Worm (Caenorhabditis elegans) whole organism, L4/young adult: ENCODE measurements around the gene eif-3.L.

Experiments used
- W03F9.2 ChIP-seq: fragments of 150-350 bp; optimal IDR thresholded peaks from 2 replicates; lab custom pipeline; 2014; ENCODE audit warnings: missing biosample characterization, missing genetic modification characterization
- dao-5 ChIP-seq: sonication (generic microtip); optimal IDR thresholded peaks from 2 replicates; lab custom pipeline; 2016; ENCODE audit warnings: missing genotype, missing genetic modification characterization, moderate library complexity, missing compliant biosample characterization
- him-1 ChIP-seq: sonication (generic microtip); optimal IDR thresholded peaks from 2 replicates; lab custom pipeline; 2016; ENCODE audit warnings: missing genotype, missing genetic modification reagents, missing genetic modification characterization, missing compliant biosample characterization

eif-3.L gene

ce11 chrII:5582309-5582708 lies 40.0 kb downstream of the eif-3.L start, which contains the start of gene T25E4.2:
TSS of gene T25E4.2 (minus strand) at chrII:5582409.
- TF ChIP-seq him-1 (tag; lab: Kevin White, UChicago) (no peak), dao-5 (tag; lab: Kevin White, UChicago) (no peak), W03F9.2 (tag; lab: Kevin White, UChicago) (no peak)

- no peak for TF ChIP-seq W03F9.2 (tag; lab: Kevin White, UChicago)
- TF ChIP-seq dao-5 (tag; lab: Kevin White, UChicago) = no peak
- no peak for TF ChIP-seq him-1 (tag; lab: Kevin White, UChicago)
Observed at ce11 chrII:5579236-5579635, 43.0 kb downstream of the eif-3.L start.

- TF ChIP-seq dao-5 (tag; lab: Kevin White, UChicago) = no peak
- TF ChIP-seq him-1 (tag; lab: Kevin White, UChicago) = no peak
- no peak for TF ChIP-seq W03F9.2 (tag; lab: Kevin White, UChicago)
Observed at ce11 chrII:5578714-5579113, 43.6 kb downstream of the eif-3.L start.

- TF ChIP-seq him-1 (tag; lab: Kevin White, UChicago) (no peak), W03F9.2 (tag; lab: Kevin White, UChicago) (no peak), dao-5 (tag; lab: Kevin White, UChicago) (no peak)
Observed at ce11 chrII:5578035-5578434, 44.2 kb downstream of the eif-3.L start, which contains the start of gene T25E4.1. TSS of gene T25E4.1 (plus strand) at chrII:5578335.

- peak; percentile 59 for TF ChIP-seq W03F9.2 (tag; lab: Kevin White, UChicago)
- peak; percentile 28 for TF ChIP-seq dao-5 (tag; lab: Kevin White, UChicago)
- peak; percentile 6 for TF ChIP-seq him-1 (tag; lab: Kevin White, UChicago)
Observed at ce11 chrII:5577060-5577459, 45.2 kb downstream of the eif-3.L start.

- TF ChIP-seq dao-5 (tag; lab: Kevin White, UChicago) (no peak), him-1 (tag; lab: Kevin White, UChicago) (no peak), W03F9.2 (tag; lab: Kevin White, UChicago) (no peak)
Observed at ce11 chrII:5574925-5575324, 47.4 kb downstream of the eif-3.L start.

- TF ChIP-seq dao-5 (tag; lab: Kevin White, UChicago) = no peak
- TF ChIP-seq W03F9.2 (tag; lab: Kevin White, UChicago) = no peak
- no peak for TF ChIP-seq him-1 (tag; lab: Kevin White, UChicago)
Observed at ce11 chrII:5572082-5572746, 50.1 kb downstream of the eif-3.L start.

ce11 chrII:5570272-5570671 lies 52.0 kb downstream of the eif-3.L start, which contains the start of the genes C17C3.1 and C17C3.15:
TSS of gene C17C3.1 (plus strand) at chrII:5570572.
TSS of gene C17C3.15 (plus strand) at chrII:5570654.
- no peak for TF ChIP-seq W03F9.2 (tag; lab: Kevin White, UChicago)
- TF ChIP-seq him-1 (tag; lab: Kevin White, UChicago) = no peak
- no peak for TF ChIP-seq dao-5 (tag; lab: Kevin White, UChicago)
